Fruit fly (Drosophila melanogaster): Measurements from ENCODE around the gene Gs1.

DNA sequence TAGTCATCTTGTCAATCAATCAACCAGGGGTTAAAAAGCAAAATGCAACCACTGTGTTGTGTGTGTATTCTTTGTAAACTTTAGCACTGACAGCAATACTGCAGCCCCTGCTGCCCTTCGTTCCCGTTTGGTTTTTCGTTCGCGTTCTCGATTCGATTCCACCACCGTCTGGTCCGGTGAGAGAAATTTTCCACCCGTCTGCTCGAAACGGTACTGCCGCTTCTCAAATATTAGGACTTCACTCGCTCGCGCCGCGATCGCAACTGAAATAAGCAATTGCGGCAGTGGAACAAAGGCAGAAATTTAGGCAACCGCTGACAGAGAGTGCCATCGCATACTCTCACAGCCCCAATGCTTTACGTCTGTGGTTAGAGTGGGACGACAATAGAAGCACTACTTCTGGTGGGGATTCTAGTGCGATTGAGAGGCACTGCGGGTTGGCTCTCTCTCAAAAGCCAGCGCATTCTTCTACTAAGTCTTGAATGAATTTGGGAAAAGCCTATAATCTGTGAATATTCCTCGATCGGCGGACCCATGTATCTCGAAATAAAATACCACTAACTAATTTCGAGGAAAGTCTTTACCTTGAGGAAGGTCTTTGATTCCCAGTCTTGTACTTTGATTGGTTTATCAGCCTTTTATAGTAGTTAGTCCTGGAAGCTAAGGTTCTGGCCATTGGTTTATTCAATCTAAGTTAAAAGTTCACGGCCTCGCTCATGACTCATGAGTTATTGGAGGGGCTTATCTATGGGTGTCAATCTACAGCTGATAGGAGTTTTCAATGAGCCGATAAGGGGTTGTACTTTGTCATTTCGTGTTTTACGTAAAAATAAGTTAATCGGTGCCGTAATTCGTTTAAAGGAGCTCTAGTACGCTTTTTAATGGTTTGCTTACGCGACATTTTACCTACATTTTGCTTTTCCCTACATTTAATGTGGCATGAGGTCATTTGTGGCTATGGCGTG, 2.6 kb upstream of the Gs1 start:
- no peak for TF ChIP-seq CG7368 (GFP tag; optimal IDR thresholded peaks at IDR 0.05)
- TF ChIP-seq fkh (GFP tag; optimal IDR thresholded peaks at IDR 0.05), result no peak
- peak; percentile 57 for TF ChIP-seq CG6808 (GFP tag; optimal IDR thresholded peaks at IDR 0.05)
- no peak for TF ChIP-seq CG32006 (GFP tag; optimal IDR thresholded peaks at IDR 0.05)
- peak; percentile 87 for TF ChIP-seq Sox102F (GFP tag; optimal IDR thresholded peaks at IDR 0.05)
- TF ChIP-seq Eip78C (GFP tag), result peak; percentile 83
- TF ChIP-seq CG34406 (GFP tag; optimal IDR thresholded peaks at IDR 0.05), result no peak
